Worm (Caenorhabditis elegans): Measurements from ENCODE around the gene clec-234.

The clec-234 gene

DNA sequence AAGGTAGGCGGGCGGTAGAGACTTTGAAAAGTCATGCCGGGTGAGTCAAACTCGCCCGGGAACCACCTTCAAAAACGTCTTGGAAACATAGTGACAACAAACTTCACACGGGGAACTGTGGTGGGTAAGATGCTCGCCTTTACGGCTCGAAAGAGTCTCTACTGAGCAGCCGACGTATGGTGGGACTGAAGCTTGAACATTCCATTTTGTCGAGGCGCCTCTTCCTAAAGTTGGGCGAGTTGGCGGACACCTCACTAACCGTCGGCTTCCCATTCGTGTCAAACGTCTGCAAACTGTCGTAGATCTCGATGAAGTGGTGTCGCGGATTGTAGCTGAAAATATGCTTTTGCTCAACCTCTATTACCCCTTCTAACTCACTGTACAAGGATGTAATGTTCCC, 50.4 kb downstream of the clec-234 start:
- TF ChIP-seq efl-1 (optimal IDR thresholded peaks at IDR 0.05) = no peak
- peak in 1 of 2 experiments; percentile 58 for TF ChIP-seq efl-1 (GFP tag; optimal IDR thresholded peaks at IDR 0.05 in 1 of 2)
- no peak for TF ChIP-seq nhr-28 (tag; optimal IDR thresholded peaks at IDR 0.05)

Data from whole organism, L1 larva.